Worm (Caenorhabditis elegans): Measurements from ENCODE around the gene rpn-3.

ce11 chrIII:8417192-8417967 lies 29.8 kb upstream of the rpn-3 start:
- TF ChIP-seq him-1 (tag; optimal IDR thresholded peaks at IDR 0.05) (peak; percentile 95), W03F9.2 (tag; optimal IDR thresholded peaks at IDR 0.05) (peak; percentile 78), dao-5 (tag; optimal IDR thresholded peaks at IDR 0.05) (peak; percentile 29)
